Worm (Caenorhabditis elegans) whole organism, L4/young adult: Measurements from ENCODE around the gene gnrr-6.

ENCODE experiments used
- W03F9.2 ChIP-seq: fragments of 150-350 bp; optimal IDR thresholded peaks from 2 replicates; lab custom pipeline; 2014; ENCODE audit warnings: missing biosample characterization, missing genetic modification characterization
- dao-5 ChIP-seq: sonication (generic microtip); optimal IDR thresholded peaks from 2 replicates; lab custom pipeline; 2016; ENCODE audit warnings: missing genotype, missing genetic modification characterization, moderate library complexity, missing compliant biosample characterization
- him-1 ChIP-seq: sonication (generic microtip); optimal IDR thresholded peaks from 2 replicates; lab custom pipeline; 2016; ENCODE audit warnings: missing genotype, missing genetic modification reagents, missing genetic modification characterization, missing compliant biosample characterization

ce11 chrX:11136988-11137387, 41.7 kb upstream of the gnrr-6 start:
- TF ChIP-seq W03F9.2 (no peak), dao-5 (tag; lab: Kevin White, UChicago) (no peak), him-1 (no peak)
